Worm (Caenorhabditis elegans): ENCODE measurements around the gene C27A7.8.

- TF ChIP-seq nhr-12 (tag; optimal IDR thresholded peaks at IDR 0.05) (no peak), mep-1 (tag; optimal IDR thresholded peaks at IDR 0.05) (no peak), lin-13 (tag; optimal IDR thresholded peaks at IDR 0.05) (no peak), ces-1 (GFP tag; optimal IDR thresholded peaks at IDR 0.05) (no peak), snpc-4 (tag; optimal IDR thresholded peaks at IDR 0.05) (no peak), nhr-28 (tag; optimal IDR thresholded peaks at IDR 0.05) (no peak)
These were observed 30.9 kb downstream of the C27A7.8 start, which contains the start of gene usip-1 for ce11 chrV:12183854-12184253.

Data from whole organism, mixed stage, embryonic.